Fruit fly (Drosophila melanogaster): ENCODE data around the gene CG5280.
A peak's percentile ranks its signal among the peaks of the same experiment; 100 is the strongest.

Gene CG5280

DNA sequence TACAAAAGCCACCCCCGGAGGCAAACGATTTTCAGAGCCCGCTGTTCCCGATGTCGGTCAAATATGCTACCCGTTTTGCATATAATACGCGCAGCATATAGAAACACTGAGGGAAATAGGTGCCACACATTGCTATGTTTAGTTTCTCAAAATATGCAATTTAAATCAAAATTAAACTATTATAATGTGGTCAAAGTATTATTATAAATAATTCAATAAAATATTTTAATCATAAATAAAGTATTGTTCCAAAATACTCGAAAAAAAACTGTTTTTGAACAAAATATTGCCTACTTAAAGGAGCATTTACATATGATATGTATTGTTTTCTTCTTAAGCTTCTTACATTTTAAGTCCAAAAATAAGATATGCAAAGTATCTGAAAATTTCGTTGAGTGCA lies 39.1 kb downstream of the CG5280 start (continued):
- TF ChIP-seq CG7271 (tag; optimal IDR thresholded peaks at IDR 0.05) (no peak), E2f2 (GFP tag; IDR thresholded peaks at IDR 0.05) (peak; percentile 24; the same call in 1 of the 2 replicates), Max (GFP tag; optimal IDR thresholded peaks at IDR 0.05) (no peak), sc (optimal IDR thresholded peaks at IDR 0.05) (no peak), sc (GFP tag; optimal IDR thresholded peaks at IDR 0.05) (no peak), CG14050 (GFP tag; IDR thresholded peaks at IDR 0.05) (no peak), CG14710 (tag; optimal IDR thresholded peaks at IDR 0.05) (peak; percentile 61), Hmr (GFP tag; optimal IDR thresholded peaks at IDR 0.05) (peak; percentile 56), CG7556 (GFP tag; optimal IDR thresholded peaks at IDR 0.05) (peak; percentile 74), H2.0 (GFP tag; IDR thresholded peaks at IDR 0.05) (0 out of 2 replicates have a peak, but pooled peaks have one; percentile 20), CG2120 (GFP tag; optimal IDR thresholded peaks at IDR 0.05) (no peak), dati (GFP tag; IDR thresholded peaks at IDR 0.05) (no peak), CG31224 (GFP tag; IDR thresholded peaks at IDR 0.05) (no peak), ems (GFP tag; optimal IDR thresholded peaks at IDR 0.05) (no peak), NC2β (GFP tag; optimal IDR thresholded peaks at IDR 0.05) (no peak), CG17912 (GFP tag; optimal IDR thresholded peaks at IDR 0.05) (no peak), Sin3A (optimal IDR thresholded peaks at IDR 0.05) (no peak), Dll (GFP tag; IDR thresholded peaks at IDR 0.05; ENCODE audit: partially characterized antibody) (no peak), bowl (GFP tag; IDR thresholded peaks at IDR 0.05) (no peak), CG10147 (GFP tag; optimal IDR thresholded peaks at IDR 0.05) (no peak), BtbVII (GFP tag; optimal IDR thresholded peaks at IDR 0.05) (peak; percentile 12), crp (GFP tag; optimal IDR thresholded peaks at IDR 0.05) (no peak), fd3F (GFP tag; optimal IDR thresholded peaks at IDR 0.05) (peak; percentile 53), nom (GFP tag; optimal IDR thresholded peaks at IDR 0.05) (no peak), corto (GFP tag; optimal IDR thresholded peaks at IDR 0.05) (no peak), dm (GFP tag; optimal IDR thresholded peaks at IDR 0.05) (no peak), exex (tag; optimal IDR thresholded peaks at IDR 0.05) (no peak), NFAT (GFP tag; IDR thresholded peaks at IDR 0.05) (no peak), CG9932 (GFP tag; IDR thresholded peaks at IDR 0.05) (no peak), CG2875 (GFP tag; optimal IDR thresholded peaks at IDR 0.05) (peak; percentile 6), run (tag; optimal IDR thresholded peaks at IDR 0.05) (peak; percentile 5), toy (GFP tag; IDR thresholded peaks at IDR 0.05) (no peak), Xrp1 (GFP tag; IDR thresholded peaks at IDR 0.05) (0 out of 2 replicates have a peak, but pooled peaks have one; percentile 18), CG12769 (tag; optimal IDR thresholded peaks at IDR 0.05) (no peak), Eip74EF (GFP tag; optimal IDR thresholded peaks at IDR 0.05) (peak in 1 of 2 experiments; percentile 13), pzg (GFP tag; optimal IDR thresholded peaks at IDR 0.05) (no peak), CG8924 (tag; optimal IDR thresholded peaks at IDR 0.05) (peak; percentile 73), zf30C (GFP tag; optimal IDR thresholded peaks at IDR 0.05) (peak; percentile 13), nerfin-2 (GFP tag; IDR thresholded peaks at IDR 0.05; ENCODE audit: partially characterized antibody) (no peak), sens (GFP tag) (peak; percentile 25), D19A (tag; optimal IDR thresholded peaks at IDR 0.05) (peak; percentile 67), D19B (GFP tag; optimal IDR thresholded peaks at IDR 0.05) (no peak), sna (GFP tag; IDR thresholded peaks at IDR 0.05; ENCODE audit: partially characterized antibody) (no peak), CG8944 (GFP tag; optimal IDR thresholded peaks at IDR 0.05) (no peak), Bteb2 (GFP tag; optimal IDR thresholded peaks at IDR 0.05) (no peak), lmd (GFP tag; IDR thresholded peaks at IDR 0.05) (peak; percentile 28; the same call in 1 of the 2 replicates), CG43689 (GFP tag; IDR thresholded peaks at IDR 0.05) (no peak), CG6813 (GFP tag; optimal IDR thresholded peaks at IDR 0.05) (no peak), so (GFP tag; IDR thresholded peaks at IDR 0.05) (no peak), tin (GFP tag; optimal IDR thresholded peaks at IDR 0.05) (peak; percentile 8), Antp (GFP tag; optimal IDR thresholded peaks at IDR 0.05) (no peak)
